Worm (Caenorhabditis elegans) whole organism, L1 larva: Measurements from ENCODE around the gene dhs-29.

Experiments
- C04F5.9 ChIP-seq: sonication (generic microtip); optimal IDR thresholded peaks from 2 replicates; lab custom pipeline; 2016; ENCODE audit warnings: missing genetic modification characterization, missing compliant biosample characterization
- C16A3.4 ChIP-seq: fragments of 150-350 bp; optimal IDR thresholded peaks from 2 replicates; lab custom pipeline; 2014; ENCODE audit warnings: missing biosample characterization, missing genetic modification characterization
- C34B4.2 ChIP-seq: sonication (generic microtip); optimal IDR thresholded peaks from 2 replicates; lab custom pipeline; 2017; ENCODE audit warnings: mild to moderate bottlenecking, missing genetic modification characterization, missing compliant biosample characterization
- Y116A8C.19 ChIP-seq: sonication (generic microtip); optimal IDR thresholded peaks from 2 replicates; lab custom pipeline; 2016; ENCODE audit warnings: missing compliant biosample characterization, missing genetic modification characterization, borderline replicate concordance
- alr-1 ChIP-seq: fragments of 200-800 bp; sonication (Bioruptor generic); optimal IDR thresholded peaks from 2 replicates; lab custom pipeline; 2018; ENCODE audit warnings: borderline replicate concordance, mild to moderate bottlenecking, missing genetic modification characterization, missing compliant biosample characterization
- ama-1 ChIP-seq: fragments of 150-350 bp; optimal IDR thresholded peaks from 2 replicates; lab custom pipeline; 2014
- blmp-1 ChIP-seq: fragments of 150-350 bp; optimal IDR thresholded peaks from 2 replicates; lab custom pipeline; 2014; ENCODE audit warnings: missing biosample characterization, missing genetic modification characterization
- ceh-82 ChIP-seq, 3 experiments: fragments of 150-350 bp in 1 of 3; sonication (generic microtip) in 2 of 3; optimal IDR thresholded peaks; 2 replicates each; lab custom pipeline; 2014 to 2017; ENCODE audit warnings: missing biosample characterization in 3 of 3, missing genetic modification characterization in 3 of 3
- ceh-88 ChIP-seq: fragments of 200-800 bp; sonication (Bioruptor generic); IDR thresholded peaks from 2 replicates; pipeline ENCODE4 v1.3.6; 2022; ENCODE audit warnings: missing genetic modification characterization, missing compliant biosample characterization
- ceh-90 ChIP-seq: sonication (generic microtip); optimal IDR thresholded peaks from 2 replicates; lab custom pipeline; 2016; ENCODE audit warnings: missing genetic modification characterization, missing compliant biosample characterization
- ces-1 ChIP-seq: fragments of 150-350 bp; optimal IDR thresholded peaks from 2 replicates; lab custom pipeline; 2014; ENCODE audit warnings: missing biosample characterization, missing genetic modification reagents, missing genetic modification characterization
- dsc-1 ChIP-seq: sonication (generic microtip); optimal IDR thresholded peaks from 2 replicates; lab custom pipeline; 2016; ENCODE audit warnings: mild to moderate bottlenecking, missing genetic modification characterization, missing compliant biosample characterization
- efl-3 ChIP-seq: fragments of 200-800 bp; sonication (Bioruptor generic); optimal IDR thresholded peaks from 2 replicates; lab custom pipeline; 2018; ENCODE audit warnings: mild to moderate bottlenecking, missing genetic modification characterization, missing compliant biosample characterization
- egl-13 ChIP-seq: sonication (generic microtip); optimal IDR thresholded peaks from 2 replicates; lab custom pipeline; 2016; ENCODE audit warnings: missing genotype, missing genetic modification reagents, missing genetic modification characterization, missing compliant biosample characterization
- egl-27 ChIP-seq, 2 experiments: fragments of 150-350 bp in 1 of 2; sonication (generic microtip); optimal IDR thresholded peaks; 3 replicates each; lab custom pipeline; 2017 to 2018; ENCODE audit warnings: missing biosample characterization in 2 of 2, missing genetic modification characterization in 2 of 2, missing genetic modification reagents in 2 of 2
- elt-3 ChIP-seq, 6 experiments: fragments of 150-350 bp in 1 of 6; sonication (generic microtip); optimal IDR thresholded peaks; 2 replicates each; lab custom pipeline; 2017 to 2018; ENCODE audit warnings: missing biosample characterization in 6 of 6, missing genetic modification characterization in 6 of 6, inconsistent platforms in 1 of 6
- ets-5 ChIP-seq: fragments of 200-800 bp; sonication (Bioruptor generic); IDR thresholded peaks from 2 replicates; pipeline ENCODE4 v1.3.6; 2022; ENCODE audit warnings: missing genetic modification characterization, missing compliant biosample characterization
- fos-1 ChIP-seq: fragments of 150-350 bp; optimal IDR thresholded peaks from 2 replicates; lab custom pipeline; 2014; ENCODE audit warnings: missing biosample characterization, missing genetic modification characterization
- grh-1 ChIP-seq: fragments of 200-800 bp; sonication (Bioruptor generic); IDR thresholded peaks from 2 replicates; pipeline ENCODE4 v1.3.6; 2022; ENCODE audit warnings: missing genetic modification reagents, missing genetic modification characterization, missing compliant biosample characterization
- hlh-17 ChIP-seq: fragments of 200-800 bp; sonication (Bioruptor generic); optimal IDR thresholded peaks from 2 replicates; lab custom pipeline; 2018; ENCODE audit warnings: missing genetic modification characterization, mild to moderate bottlenecking, missing compliant biosample characterization, moderate library complexity, borderline replicate concordance
- isw-1 ChIP-seq: fragments of 200-800 bp; sonication (Bioruptor generic); IDR thresholded peaks from 2 replicates; pipeline ENCODE4 v1.3.6; 2022; ENCODE audit warnings: missing genetic modification characterization, missing compliant biosample characterization
- lin-13 ChIP-seq: fragments of 150-350 bp; optimal IDR thresholded peaks from 2 replicates; lab custom pipeline; 2014; ENCODE audit warnings: missing biosample characterization, missing genetic modification reagents, missing genetic modification characterization
- lin-15B ChIP-seq: fragments of 150-350 bp; sonication (generic microtip); optimal IDR thresholded peaks from 3 replicates; lab custom pipeline; 2014; ENCODE audit warnings: missing biosample characterization, missing genetic modification characterization
- lin-35 ChIP-seq, 2 experiments: fragments of 150-350 bp; optimal IDR thresholded peaks; 2 replicates each; lab custom pipeline; 2014; ENCODE audit warnings: missing biosample characterization in 2 of 2, missing genetic modification characterization in 2 of 2, missing genetic modification reagents in 2 of 2
- mab-9 ChIP-seq: fragments of 200-800 bp; sonication (Bioruptor generic); IDR thresholded peaks from 2 replicates; pipeline ENCODE4 v1.3.6; 2022; ENCODE audit warnings: missing genetic modification reagents, missing genetic modification characterization, missing compliant biosample characterization
- mdl-1 ChIP-seq, 2 experiments: fragments of 150-350 bp; optimal IDR thresholded peaks; 2 replicates each; lab custom pipeline; 2014 to 2017; ENCODE audit warnings: missing biosample characterization in 2 of 2, missing genetic modification characterization in 2 of 2, inconsistent platforms in 1 of 2
- mef-2 ChIP-seq: fragments of 150-350 bp; optimal IDR thresholded peaks from 2 replicates; lab custom pipeline; 2014; ENCODE audit warnings: missing biosample characterization, missing genetic modification characterization
- nhr-20 ChIP-seq: sonication (generic microtip); optimal IDR thresholded peaks from 2 replicates; lab custom pipeline; 2016; ENCODE audit warnings: mild to moderate bottlenecking, missing genetic modification characterization, missing compliant biosample characterization
- nhr-237 ChIP-seq: fragments of 150-350 bp; optimal IDR thresholded peaks from 2 replicates; lab custom pipeline; 2014; ENCODE audit warnings: missing biosample characterization, missing genetic modification characterization
- nhr-71 ChIP-seq: sonication (generic microtip); optimal IDR thresholded peaks from 2 replicates; lab custom pipeline; 2016; ENCODE audit warnings: mild to moderate bottlenecking, missing genetic modification characterization, moderate library complexity, missing compliant biosample characterization
- nhr-76 ChIP-seq: sonication (generic microtip); optimal IDR thresholded peaks from 2 replicates; lab custom pipeline; 2017; ENCODE audit warnings: missing biosample characterization, missing genetic modification characterization
- nhr-77 ChIP-seq: fragments of 150-350 bp; optimal IDR thresholded peaks from 2 replicates; lab custom pipeline; 2014; ENCODE audit warnings: missing biosample characterization, missing genetic modification characterization
- nhr-84 ChIP-seq: sonication (generic microtip); optimal IDR thresholded peaks from 2 replicates; lab custom pipeline; 2017; ENCODE audit warnings: missing biosample characterization, missing genetic modification characterization
- nhr-90 ChIP-seq: sonication (generic microtip); optimal IDR thresholded peaks from 2 replicates; lab custom pipeline; 2016; ENCODE audit warnings: mild to moderate bottlenecking, missing genetic modification characterization, missing compliant biosample characterization; ENCODE audit not compliant: poor library complexity
- pag-3 ChIP-seq: sonication (generic microtip); optimal IDR thresholded peaks from 2 replicates; lab custom pipeline; 2017; ENCODE audit warnings: missing genetic modification characterization, mild to moderate bottlenecking, missing compliant biosample characterization, antibody characterized with exemption, borderline replicate concordance; ENCODE audit not compliant: insufficient read depth
- pax-3 ChIP-seq: fragments of 200-800 bp; sonication (Bioruptor generic); optimal IDR thresholded peaks from 2 replicates; lab custom pipeline; 2018; ENCODE audit warnings: mild to moderate bottlenecking, missing genetic modification characterization, moderate library complexity, missing compliant biosample characterization
- pqm-1 ChIP-seq: sonication (generic microtip); optimal IDR thresholded peaks from 3 replicates; lab custom pipeline; 2017; ENCODE audit warnings: missing biosample characterization, missing genetic modification characterization
- skn-1 ChIP-seq: fragments of 150-350 bp; optimal IDR thresholded peaks from 2 replicates; lab custom pipeline; 2014; ENCODE audit warnings: missing biosample characterization, missing genetic modification characterization
- snpc-4 ChIP-seq: fragments of 150-350 bp; optimal IDR thresholded peaks from 2 replicates; lab custom pipeline; 2014; ENCODE audit warnings: missing biosample characterization, missing genetic modification characterization
- unc-30 ChIP-seq: sonication (generic microtip); optimal IDR thresholded peaks from 2 replicates; lab custom pipeline; 2017; ENCODE audit warnings: missing biosample characterization, missing genetic modification characterization
- unc-62 ChIP-seq: fragments of 150-350 bp; optimal IDR thresholded peaks from 2 replicates; lab custom pipeline; 2014; ENCODE audit warnings: missing biosample characterization, missing genetic modification reagents, missing genetic modification characterization
- unc-86 ChIP-seq: sonication (generic microtip); optimal IDR thresholded peaks from 2 replicates; lab custom pipeline; 2016; ENCODE audit warnings: missing genetic modification characterization, missing compliant biosample characterization
- unc-98 ChIP-seq: fragments of 200-800 bp; sonication (Bioruptor generic); IDR thresholded peaks from 2 replicates; pipeline ENCODE4 v1.3.6; 2022; ENCODE audit warnings: missing genetic modification characterization, missing compliant biosample characterization
- zag-1 ChIP-seq: fragments of 150-350 bp; optimal IDR thresholded peaks from 2 replicates; lab custom pipeline; 2014; ENCODE audit warnings: missing biosample characterization, missing genetic modification characterization
- ztf-11 ChIP-seq, 2 experiments: sonication (generic microtip); optimal IDR thresholded peaks; 2 replicates each; lab custom pipeline; 2016 to 2017; ENCODE audit warnings: missing genetic modification characterization in 2 of 2, missing biosample characterization in 1 of 2, missing compliant biosample characterization in 1 of 2

Gene dhs-29

DNA sequence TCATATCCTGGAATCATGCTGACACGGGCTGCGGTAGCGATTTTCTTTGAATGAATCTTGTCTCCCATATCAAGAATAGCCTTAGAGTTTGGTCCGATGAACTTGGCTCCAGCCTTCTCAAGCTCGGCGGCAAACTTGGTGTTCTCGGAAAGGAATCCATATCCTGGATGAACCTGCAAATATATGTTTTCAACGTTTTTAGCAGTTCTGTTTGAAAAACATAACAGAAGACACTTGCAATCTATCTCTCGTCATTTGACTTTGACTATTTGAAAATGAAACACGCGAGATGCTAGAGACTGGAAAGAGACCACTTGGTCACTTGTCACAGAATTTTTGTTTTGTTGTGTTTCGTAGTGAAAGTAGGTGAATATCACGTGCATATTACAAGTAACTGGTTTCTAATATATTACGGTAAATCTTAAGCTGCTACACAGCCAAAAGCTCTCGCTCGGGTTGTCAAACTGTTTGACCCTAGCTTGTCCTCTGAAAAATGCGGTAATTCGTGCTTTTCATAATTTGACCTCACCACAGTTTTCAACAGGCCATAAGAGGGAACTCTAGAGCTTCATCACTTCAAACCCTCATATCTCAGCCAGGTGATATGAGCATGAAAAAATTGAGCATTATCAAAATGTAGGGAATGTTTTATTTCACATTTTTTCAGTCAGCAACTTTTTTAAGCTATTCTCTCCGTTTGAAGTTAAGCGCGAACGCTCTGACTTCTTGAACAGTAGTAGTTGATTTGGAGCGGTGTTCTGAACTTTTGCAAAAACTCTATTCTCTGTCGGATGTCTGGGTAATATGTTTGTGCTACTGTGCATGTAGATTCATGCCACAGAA is 4.9 kb downstream of the dhs-29 start (continued):
- no peak for TF ChIP-seq ceh-82 (tag; optimal IDR thresholded peaks at IDR 0.05; lab: Kevin White, UChicago)
- no peak for TF ChIP-seq nhr-77 (tag; lab: Kevin White, UChicago)
- peak in 1 of 2 experiments; percentile 60 for TF ChIP-seq lin-35 (GFP tag; optimal IDR thresholded peaks at IDR 0.05; lab: Kevin White, UChicago)
- TF ChIP-seq unc-62 (GFP tag; lab: Kevin White, UChicago) = no peak
- TF ChIP-seq snpc-4 (tag; lab: Kevin White, UChicago) = no peak
- TF ChIP-seq mdl-1 (tag; optimal IDR thresholded peaks at IDR 0.05; lab: Kevin White, UChicago) = peak in 1 of 2 experiments; percentile 53
- TF ChIP-seq pag-3 = no peak
- no peak for TF ChIP-seq egl-27 (tag; optimal IDR thresholded peaks at IDR 0.05; lab: Kevin White, UChicago)
- TF ChIP-seq elt-3 (tag; optimal IDR thresholded peaks at IDR 0.05; lab: Kevin White, UChicago) = peak in 2 of 6 experiments; percentile 24 to 30
- no peak for TF ChIP-seq zag-1 (tag; lab: Kevin White, UChicago)
- no peak for TF ChIP-seq blmp-1 (tag; lab: Kevin White, UChicago)
- TF ChIP-seq efl-3 (GFP tag; lab: Kevin White, UChicago) = no peak
- TF ChIP-seq alr-1 = no peak
- TF ChIP-seq ama-1 (lab: Kevin White, UChicago) = no peak
- peak; percentile 75 for TF ChIP-seq nhr-20 (tag; lab: Kevin White, UChicago)
- TF ChIP-seq grh-1 (GFP tag; lab: Robert Waterston, UW) = peak; percentile 54
- peak; percentile 69 for TF ChIP-seq nhr-71 (tag; lab: Kevin White, UChicago)
- no peak for TF ChIP-seq nhr-237
- TF ChIP-seq lin-15B = no peak
- TF ChIP-seq ceh-90 (tag; lab: Kevin White, UChicago) = no peak
- TF ChIP-seq hlh-17 (GFP tag; lab: Kevin White, UChicago) = no peak
- TF ChIP-seq pqm-1 (tag; lab: Kevin White, UChicago) = no peak
- no peak for TF ChIP-seq Y116A8C.19 (tag; lab: Kevin White, UChicago)
- TF ChIP-seq unc-30 (tag; lab: Kevin White, UChicago) = no peak
- TF ChIP-seq ces-1 (GFP tag; lab: Kevin White, UChicago) = no peak
- TF ChIP-seq mab-9 = no peak
- TF ChIP-seq nhr-84 (tag; lab: Kevin White, UChicago) = no peak
- no peak for TF ChIP-seq C34B4.2
- TF ChIP-seq lin-13 (GFP tag; lab: Kevin White, UChicago) = no peak
- no peak for TF ChIP-seq fos-1 (tag; lab: Kevin White, UChicago)
- no peak for TF ChIP-seq mef-2 (tag; lab: Kevin White, UChicago)
- no peak for TF ChIP-seq egl-13
- no peak for TF ChIP-seq dsc-1 (tag; lab: Kevin White, UChicago)
- TF ChIP-seq ets-5 = no peak
- TF ChIP-seq ztf-11 (tag; optimal IDR thresholded peaks at IDR 0.05; lab: Kevin White, UChicago) = no peak
- TF ChIP-seq ceh-88 (GFP tag; lab: Robert Waterston, UW) = no peak
- peak; percentile 7 for TF ChIP-seq C16A3.4 (tag; lab: Kevin White, UChicago)
- no peak for TF ChIP-seq nhr-76 (tag; lab: Kevin White, UChicago)
- TF ChIP-seq C04F5.9 (tag; lab: Kevin White, UChicago) = no peak
- no peak for TF ChIP-seq skn-1 (tag; lab: Kevin White, UChicago)
- TF ChIP-seq pax-3 (tag; lab: Kevin White, UChicago) = no peak
- TF ChIP-seq unc-86 (tag; lab: Kevin White, UChicago) = no peak
- TF ChIP-seq nhr-90 (tag; lab: Kevin White, UChicago) = peak; percentile 36
- no peak for TF ChIP-seq isw-1 (GFP tag; lab: Robert Waterston, UW)
- TF ChIP-seq unc-98 (GFP tag; lab: Robert Waterston, UW) = no peak
